Worm (Caenorhabditis elegans): Measurements from ENCODE around the gene H28G03.3.

The H28G03.3 gene

DNA sequence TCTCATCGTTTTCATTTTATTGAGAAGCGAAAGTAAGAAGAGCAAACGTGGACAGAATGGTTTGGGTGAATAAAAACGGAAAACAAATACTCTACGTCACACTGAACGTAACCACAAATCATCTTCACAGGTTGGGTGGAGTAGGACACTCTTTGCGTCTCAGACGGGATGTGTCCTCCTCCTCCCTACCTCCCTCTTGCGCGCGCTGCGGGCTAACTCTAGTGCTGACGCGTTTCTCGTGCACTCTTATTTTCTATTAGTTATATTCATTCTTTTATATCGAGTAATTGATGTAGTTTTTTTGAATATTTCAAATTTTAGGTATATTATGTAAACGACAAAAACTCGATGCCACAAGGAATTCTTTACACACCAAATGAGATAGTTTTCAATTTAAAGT is 17.9 kb upstream of the H28G03.3 start, which contains the start of gene Y34B4A.7 (continued):
- peak; percentile 40 for TF ChIP-seq nhr-129 (tag; optimal IDR thresholded peaks at IDR 0.05)
- no peak for TF ChIP-seq ceh-82 (tag; optimal IDR thresholded peaks at IDR 0.05)
- TF ChIP-seq dmd-4 (tag; optimal IDR thresholded peaks at IDR 0.05) = no peak
- TF ChIP-seq nhr-21 (tag; optimal IDR thresholded peaks at IDR 0.05) = peak; percentile 12
- TF ChIP-seq elt-1 (tag; optimal IDR thresholded peaks at IDR 0.05) = no peak
- peak; percentile 61 for TF ChIP-seq lin-13 (GFP tag; optimal IDR thresholded peaks at IDR 0.05)
- TF ChIP-seq blmp-1 (tag; optimal IDR thresholded peaks at IDR 0.05; ENCODE audit: insufficient read depth) = peak; percentile 61
- no peak for TF ChIP-seq mdl-1 (tag; optimal IDR thresholded peaks at IDR 0.05)
- peak; percentile 73 for TF ChIP-seq mab-5 (tag; optimal IDR thresholded peaks at IDR 0.05)
- no peak for TF ChIP-seq mbf-1 (tag; optimal IDR thresholded peaks at IDR 0.05)
- peak; percentile 67 for TF ChIP-seq fos-1 (tag; optimal IDR thresholded peaks at IDR 0.05)
- peak; percentile 74 for TF ChIP-seq C34F6.9 (tag; optimal IDR thresholded peaks at IDR 0.05)
- TF ChIP-seq skn-1 (tag; optimal IDR thresholded peaks at IDR 0.05) = no peak
- no peak for TF ChIP-seq alr-1 (tag; optimal IDR thresholded peaks at IDR 0.05)
- peak; percentile 1 for TF ChIP-seq egl-27 (tag; optimal IDR thresholded peaks at IDR 0.05)
- TF ChIP-seq nhr-12 (tag; optimal IDR thresholded peaks at IDR 0.05) = no peak
- TF ChIP-seq ama-1 (optimal IDR thresholded peaks at IDR 0.05) = no peak
- TF ChIP-seq sma-3 (GFP tag; optimal IDR thresholded peaks at IDR 0.05) = peak; percentile 67
- TF ChIP-seq aly-2 (tag; optimal IDR thresholded peaks at IDR 0.05) = no peak

DNA sequence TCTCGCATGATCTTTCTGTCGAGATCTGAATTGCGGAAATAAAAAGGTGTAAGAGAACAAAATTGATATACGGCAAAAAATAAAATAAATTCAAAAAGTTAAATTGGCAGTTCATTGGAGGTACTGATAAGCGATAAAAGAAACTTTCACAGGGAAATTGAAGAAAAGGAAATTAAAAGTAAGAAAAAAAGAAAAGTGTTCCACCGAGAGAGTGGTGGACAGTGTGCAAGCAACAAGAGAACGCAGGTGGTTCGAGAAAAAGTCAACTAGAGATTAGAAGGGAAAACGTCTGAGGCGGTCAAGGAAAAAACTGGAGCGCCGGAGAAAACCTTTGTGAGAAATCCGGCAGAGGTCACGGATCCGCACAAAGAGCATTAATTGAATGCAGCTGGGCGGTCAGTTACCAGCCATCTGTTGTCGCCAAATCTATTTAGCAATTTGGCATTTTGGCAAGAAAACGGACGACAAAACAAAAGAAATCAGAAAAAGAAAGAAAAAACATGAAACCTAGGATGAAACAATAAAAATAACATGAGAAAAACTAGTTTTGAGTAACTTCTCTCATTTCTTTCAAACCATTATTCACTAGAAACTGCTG is 17.3 kb upstream of the H28G03.3 start, which contains the start of gene mtm-5:
Gene mtm-5 (minus strand): TSS at position 27 of the 598 bp plus-strand sequence.
- TF ChIP-seq unc-55 (GFP tag; optimal IDR thresholded peaks at IDR 0.05) (no peak), nhr-21 (tag; optimal IDR thresholded peaks at IDR 0.05) (no peak), mbf-1 (tag; optimal IDR thresholded peaks at IDR 0.05) (no peak), nhr-23 (tag; optimal IDR thresholded peaks at IDR 0.05) (no peak), R02D3.7 (tag; optimal IDR thresholded peaks at IDR 0.05) (no peak), lsy-2 (tag; optimal IDR thresholded peaks at IDR 0.05) (no peak), aly-2 (tag; optimal IDR thresholded peaks at IDR 0.05) (no peak), zag-1 (tag; optimal IDR thresholded peaks at IDR 0.05) (no peak), crh-2 (tag; optimal IDR thresholded peaks at IDR 0.05) (no peak), blmp-1 (tag; optimal IDR thresholded peaks at IDR 0.05; ENCODE audit: insufficient read depth) (peak; percentile 71), snpc-4 (tag; optimal IDR thresholded peaks at IDR 0.05) (no peak), Y55F3AM.14 (GFP tag; optimal IDR thresholded peaks at IDR 0.05) (no peak), sma-3 (GFP tag; optimal IDR thresholded peaks at IDR 0.05) (no peak), fos-1 (tag; optimal IDR thresholded peaks at IDR 0.05) (peak; percentile 61), C34F6.9 (tag; optimal IDR thresholded peaks at IDR 0.05) (no peak), elt-3 (tag; optimal IDR thresholded peaks at IDR 0.05) (no peak), sma-9 (GFP tag; optimal IDR thresholded peaks at IDR 0.05) (no peak), sma-9 (tag; optimal IDR thresholded peaks at IDR 0.05) (no peak)

DNA sequence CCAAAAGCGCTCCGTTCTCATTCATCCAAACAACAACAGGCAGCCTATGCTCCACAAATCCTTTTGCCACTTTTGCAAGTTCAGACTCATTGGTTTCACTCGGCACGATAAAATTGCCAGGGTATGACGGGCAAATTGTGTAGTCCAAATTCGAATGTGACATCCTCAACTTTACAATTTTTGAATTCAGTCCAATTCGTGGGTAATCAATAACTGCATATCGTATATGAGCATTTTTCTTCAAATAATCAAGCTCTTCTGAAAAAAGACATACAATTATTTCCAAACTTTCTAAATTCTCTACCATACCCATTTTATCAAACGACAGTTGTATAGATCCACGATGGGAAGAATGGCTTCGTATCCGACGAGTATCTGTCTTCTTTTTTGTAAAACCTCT is 12.1 kb upstream of the H28G03.3 start:
- no peak for TF ChIP-seq nhr-25 (tag; optimal IDR thresholded peaks at IDR 0.05)
- TF ChIP-seq alr-1 (tag; optimal IDR thresholded peaks at IDR 0.05) = no peak
- no peak for TF ChIP-seq C34F6.9 (tag; optimal IDR thresholded peaks at IDR 0.05)
- no peak for TF ChIP-seq ama-1 (optimal IDR thresholded peaks at IDR 0.05)
- TF ChIP-seq F13H6.1 (tag; optimal IDR thresholded peaks at IDR 0.05) = no peak
- TF ChIP-seq R02D3.7 (tag; optimal IDR thresholded peaks at IDR 0.05) = no peak
- no peak for TF ChIP-seq sma-9 (GFP tag; optimal IDR thresholded peaks at IDR 0.05)
- TF ChIP-seq sma-9 (tag; optimal IDR thresholded peaks at IDR 0.05) = no peak
- TF ChIP-seq mbf-1 (tag; optimal IDR thresholded peaks at IDR 0.05) = no peak
- no peak for TF ChIP-seq elt-3 (tag; optimal IDR thresholded peaks at IDR 0.05)
- TF ChIP-seq ceh-16 (tag; optimal IDR thresholded peaks at IDR 0.05) = no peak
- no peak for TF ChIP-seq ceh-82 (tag; optimal IDR thresholded peaks at IDR 0.05)

DNA sequence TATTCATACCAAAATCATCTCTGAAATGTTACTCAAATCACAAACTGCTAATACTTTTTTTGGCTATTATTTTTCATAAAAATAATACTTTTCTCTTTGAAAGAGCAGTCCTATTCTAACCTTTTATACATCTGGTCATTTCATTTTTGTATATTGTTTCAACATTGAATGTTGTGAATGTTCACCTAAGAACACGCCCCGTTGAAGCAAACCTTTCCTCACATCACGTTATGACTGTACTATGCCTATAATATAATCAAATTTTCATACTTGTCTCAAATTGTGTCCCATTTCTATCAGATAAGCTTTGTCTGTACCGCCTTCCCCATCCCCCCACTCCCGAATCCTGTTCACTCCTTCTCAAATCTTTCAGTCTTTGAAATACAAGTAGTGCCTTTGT is 7.8 kb downstream of the H28G03.3 start:
- TF ChIP-seq crh-2 (tag; optimal IDR thresholded peaks at IDR 0.05) = no peak
- TF ChIP-seq nhr-10 (tag; optimal IDR thresholded peaks at IDR 0.05) = no peak
- no peak for TF ChIP-seq nhr-129 (tag; optimal IDR thresholded peaks at IDR 0.05)
- TF ChIP-seq lin-11 (tag; optimal IDR thresholded peaks at IDR 0.05) = no peak
- no peak for TF ChIP-seq mab-5 (tag; optimal IDR thresholded peaks at IDR 0.05)
- TF ChIP-seq mbf-1 (tag; optimal IDR thresholded peaks at IDR 0.05) = no peak
- no peak for TF ChIP-seq nhr-23 (tag; optimal IDR thresholded peaks at IDR 0.05)
- TF ChIP-seq nhr-237 (tag; optimal IDR thresholded peaks at IDR 0.05) = no peak
- no peak for TF ChIP-seq alr-1 (tag; optimal IDR thresholded peaks at IDR 0.05)
- TF ChIP-seq egl-27 (tag; optimal IDR thresholded peaks at IDR 0.05) = no peak
- no peak for TF ChIP-seq ceh-82 (tag; optimal IDR thresholded peaks at IDR 0.05)
- no peak for TF ChIP-seq nhr-11 (tag; optimal IDR thresholded peaks at IDR 0.05)
- TF ChIP-seq gmeb-1 (tag; optimal IDR thresholded peaks at IDR 0.05) = no peak
- no peak for TF ChIP-seq blmp-1 (tag; optimal IDR thresholded peaks at IDR 0.05; ENCODE audit: insufficient read depth)
- no peak for TF ChIP-seq dmd-4 (tag; optimal IDR thresholded peaks at IDR 0.05)
- no peak for TF ChIP-seq R02D3.7 (tag; optimal IDR thresholded peaks at IDR 0.05)
- no peak for TF ChIP-seq unc-62 (GFP tag; optimal IDR thresholded peaks at IDR 0.05)
- TF ChIP-seq ztf-4 (tag; optimal IDR thresholded peaks at IDR 0.05) = no peak
- no peak for TF ChIP-seq nhr-6 (tag; optimal IDR thresholded peaks at IDR 0.05)
- no peak for TF ChIP-seq peb-1 (tag; optimal IDR thresholded peaks at IDR 0.05)
